Worm (Caenorhabditis elegans): ENCODE results near the gene gst-35.

The gst-35 gene

DNA sequence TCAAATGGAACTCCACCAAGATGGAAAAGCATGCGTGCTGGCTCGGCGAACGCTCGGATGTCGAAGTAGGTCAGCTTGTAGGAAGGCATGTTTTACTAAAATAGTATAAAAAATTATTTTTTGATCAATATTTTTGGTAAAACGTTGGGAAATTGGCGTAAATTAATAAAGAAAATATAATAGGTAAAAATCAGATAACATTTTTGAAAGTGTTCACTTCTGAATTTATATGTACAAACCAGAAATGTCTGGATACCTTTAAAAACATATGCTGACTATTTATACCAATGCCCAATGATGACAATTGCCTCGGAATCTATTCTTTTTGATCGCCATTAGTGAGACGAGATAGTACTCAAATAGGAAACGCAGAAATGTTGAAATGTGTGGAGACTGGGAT, at the start of gene gst-35:
Gene gst-35 (minus strand): TSS at position 101 of the 400 bp plus-strand sequence.
- TF ChIP-seq unc-62 (GFP tag; optimal IDR thresholded peaks at IDR 0.05) = no peak

DNA sequence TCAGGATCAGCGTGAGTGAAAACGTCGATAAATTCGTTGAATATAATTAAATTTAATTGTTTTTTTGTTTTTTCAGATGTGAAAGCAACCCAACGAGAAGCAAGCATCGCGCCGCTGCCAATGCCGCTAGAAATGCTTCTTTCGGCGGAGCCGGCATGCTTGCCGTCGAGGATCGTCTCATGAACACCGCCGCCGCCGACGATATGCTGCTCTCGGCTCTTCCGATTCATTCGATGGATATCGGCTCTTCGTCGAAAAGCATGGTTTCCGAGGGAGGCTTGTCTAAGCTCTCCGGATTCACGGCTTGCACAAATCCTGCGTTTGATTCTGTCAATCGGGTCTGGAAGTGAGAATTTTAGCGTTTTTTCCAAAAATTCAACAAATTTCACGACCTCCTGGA, 48.0 kb upstream of the gst-35 start:
- no peak for TF ChIP-seq unc-62 (GFP tag; optimal IDR thresholded peaks at IDR 0.05)

DNA sequence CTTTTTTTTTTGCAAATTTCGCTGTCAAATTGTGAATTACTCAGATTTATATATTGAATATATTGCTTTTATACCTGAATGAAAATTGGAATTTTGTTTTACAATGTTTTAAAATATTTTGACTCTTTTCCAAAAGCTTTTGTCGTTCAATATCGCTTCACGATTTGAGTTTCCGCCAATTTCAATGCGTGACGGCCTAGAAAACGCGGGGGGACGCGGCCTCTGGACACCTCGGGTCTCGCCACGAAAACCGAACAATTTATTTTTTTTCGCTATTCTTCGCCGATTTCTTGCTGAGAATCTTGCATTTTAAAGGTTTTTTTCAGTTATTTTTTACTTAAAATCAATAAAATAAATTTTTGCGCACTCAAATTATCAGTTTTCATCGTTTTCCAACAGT, 47.5 kb upstream of the gst-35 start, which contains the start of gene Y46E12BL.2:
Gene Y46E12BL.2 (plus strand): TSS at position 243 of the 400 bp plus-strand sequence.
- TF ChIP-seq unc-62 (GFP tag; optimal IDR thresholded peaks at IDR 0.05) = no peak

DNA sequence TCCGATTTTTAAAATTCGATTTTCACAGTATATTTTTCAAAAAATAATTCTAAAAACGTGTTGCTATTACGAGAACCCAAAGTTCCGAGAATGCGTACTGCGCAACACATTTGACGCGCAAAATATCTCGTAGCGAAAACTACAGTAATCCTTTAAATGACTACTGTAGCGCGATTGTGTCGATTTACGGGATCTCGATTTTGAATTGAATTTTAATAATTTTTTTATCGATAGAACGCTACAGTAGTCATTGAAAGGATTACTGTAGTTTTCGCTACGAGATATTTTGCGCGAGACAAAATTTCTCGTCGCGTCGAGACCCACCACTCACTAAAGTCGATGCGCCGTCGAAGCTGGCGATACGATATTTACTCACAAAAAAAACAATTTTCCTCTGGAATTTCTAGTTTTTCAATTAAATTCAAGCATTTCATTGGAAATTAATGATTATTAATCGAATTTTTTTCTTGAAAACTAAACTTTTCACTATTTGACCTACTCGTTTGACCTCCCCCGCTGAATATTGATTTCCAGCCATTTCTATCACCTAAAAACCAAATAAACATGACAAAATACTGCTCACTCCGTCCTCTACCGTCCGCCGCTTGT, 44.7 kb upstream of the gst-35 start, which contains the start of gene spsb-2:
Gene spsb-2 (plus strand): TSS at position 559 of the 609 bp plus-strand sequence.
- TF ChIP-seq unc-62 (GFP tag; optimal IDR thresholded peaks at IDR 0.05) = no peak

DNA sequence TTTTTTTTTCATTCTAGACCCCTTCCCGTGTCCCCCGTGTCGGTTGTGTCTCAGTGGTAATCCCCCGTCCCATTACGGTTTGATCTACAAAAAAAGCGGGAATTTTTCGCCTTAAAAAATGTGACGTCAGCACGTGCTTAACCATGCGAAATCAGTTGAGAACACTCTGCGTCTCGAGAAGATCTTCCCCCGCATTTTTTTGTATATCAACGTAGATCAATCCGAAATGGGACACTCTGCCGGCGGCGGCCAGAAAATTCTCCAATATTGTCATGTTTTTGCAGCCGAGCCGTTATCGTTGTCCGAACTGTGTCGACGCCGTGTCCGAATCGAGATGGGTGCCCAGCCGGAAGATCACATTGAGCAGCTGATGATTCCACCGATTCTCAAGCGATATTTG, 42.8 kb upstream of the gst-35 start:
- TF ChIP-seq unc-62 (GFP tag; optimal IDR thresholded peaks at IDR 0.05) = no peak

DNA sequence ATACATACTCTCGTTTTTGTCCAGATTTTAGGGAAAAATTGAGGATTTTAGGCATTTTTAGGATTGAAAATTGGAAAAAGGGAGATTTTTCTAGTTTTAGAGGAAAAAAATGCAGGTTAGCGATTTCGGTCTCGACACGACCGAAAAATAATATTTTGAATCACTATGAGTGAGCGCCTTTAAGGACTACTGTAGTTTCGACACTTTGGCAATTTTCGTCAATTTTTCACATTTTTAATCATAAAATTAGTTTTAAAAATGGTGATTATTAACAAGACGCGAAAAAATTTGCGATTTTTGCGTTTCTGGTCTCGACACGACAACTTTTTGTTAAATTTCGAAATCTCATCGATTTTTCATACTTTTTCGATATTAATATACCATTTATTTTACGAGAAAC, 41.6 kb upstream of the gst-35 start:
- TF ChIP-seq unc-62 (GFP tag; optimal IDR thresholded peaks at IDR 0.05) = no peak

DNA sequence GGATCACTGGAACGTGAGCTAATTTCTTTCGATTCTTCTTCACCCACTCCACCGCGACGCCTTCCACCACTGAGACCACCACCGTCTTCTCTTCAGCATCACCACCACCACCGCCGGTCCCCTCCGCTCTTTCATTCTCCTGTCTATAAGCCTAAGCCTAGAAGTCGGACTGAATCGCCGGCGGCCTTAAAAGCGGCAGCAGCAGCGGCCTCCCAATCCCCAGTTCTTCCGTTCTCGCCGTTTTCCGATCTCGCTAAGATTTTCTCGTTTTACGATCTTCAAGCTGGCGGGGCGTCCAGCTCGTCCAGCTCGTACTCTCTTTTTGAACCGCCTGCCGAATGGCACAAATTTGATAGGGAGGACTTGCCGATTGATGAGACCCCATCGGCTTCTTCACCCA, 41.0 kb upstream of the gst-35 start:
- no peak for TF ChIP-seq unc-62 (GFP tag; optimal IDR thresholded peaks at IDR 0.05)

DNA sequence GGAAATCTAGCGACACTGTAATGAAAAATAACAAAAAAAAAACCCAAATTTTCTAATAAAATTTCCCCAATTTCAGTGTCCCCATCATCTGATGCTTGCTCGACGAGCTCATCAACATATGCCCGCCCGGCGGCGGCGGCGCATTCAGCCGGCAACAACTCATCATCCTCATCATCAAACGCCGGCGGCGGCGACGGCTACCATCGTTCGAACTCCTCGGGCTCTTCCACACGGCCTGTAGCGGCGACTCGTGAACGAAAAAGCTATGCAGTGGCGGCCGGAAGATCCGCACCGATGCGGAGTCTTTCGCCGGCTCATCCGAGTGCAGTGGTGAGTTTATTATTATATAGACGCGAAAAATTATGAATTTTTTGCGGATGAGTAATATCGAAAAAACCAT, 34.9 kb upstream of the gst-35 start:
- no peak for TF ChIP-seq unc-62 (GFP tag; optimal IDR thresholded peaks at IDR 0.05)

DNA sequence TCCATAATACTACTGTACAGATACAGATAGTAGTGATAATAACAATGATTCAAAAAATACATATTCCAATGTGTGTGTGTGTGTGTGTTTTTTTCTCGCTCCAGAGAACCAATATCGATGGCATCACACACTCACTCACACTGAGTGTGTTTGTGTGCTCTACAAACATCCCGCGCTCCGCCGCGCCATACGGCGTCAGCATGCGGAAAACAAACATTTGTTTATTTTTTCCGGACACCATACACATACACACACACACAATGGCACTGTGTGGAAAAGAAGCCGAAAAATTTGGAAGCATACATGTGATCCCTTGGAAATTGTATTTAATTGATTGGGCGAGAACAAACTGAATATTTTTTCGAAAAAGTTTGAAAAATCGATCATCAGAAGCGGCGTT, 33.8 kb upstream of the gst-35 start:
- no peak for TF ChIP-seq unc-62 (GFP tag; optimal IDR thresholded peaks at IDR 0.05)

DNA sequence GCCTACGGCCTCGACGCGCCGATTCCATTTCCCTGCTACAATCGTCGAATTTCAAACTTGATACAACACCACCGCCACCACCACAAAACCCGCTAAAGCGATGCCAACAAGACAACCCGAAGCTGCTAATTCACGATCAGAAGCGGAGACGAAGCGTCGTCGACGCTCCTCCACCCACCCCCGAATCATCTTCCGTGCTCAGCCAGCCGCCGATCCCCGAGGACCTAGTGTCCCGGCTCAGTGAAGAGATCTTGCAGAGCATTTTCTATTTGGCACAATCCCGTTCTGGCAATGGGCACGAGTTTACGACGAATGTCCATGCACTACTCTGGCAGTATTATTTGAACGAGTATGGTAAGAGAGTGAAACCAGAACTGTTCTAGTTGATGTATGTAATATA, 33.4 kb upstream of the gst-35 start:
- no peak for TF ChIP-seq unc-62 (GFP tag; optimal IDR thresholded peaks at IDR 0.05)

DNA sequence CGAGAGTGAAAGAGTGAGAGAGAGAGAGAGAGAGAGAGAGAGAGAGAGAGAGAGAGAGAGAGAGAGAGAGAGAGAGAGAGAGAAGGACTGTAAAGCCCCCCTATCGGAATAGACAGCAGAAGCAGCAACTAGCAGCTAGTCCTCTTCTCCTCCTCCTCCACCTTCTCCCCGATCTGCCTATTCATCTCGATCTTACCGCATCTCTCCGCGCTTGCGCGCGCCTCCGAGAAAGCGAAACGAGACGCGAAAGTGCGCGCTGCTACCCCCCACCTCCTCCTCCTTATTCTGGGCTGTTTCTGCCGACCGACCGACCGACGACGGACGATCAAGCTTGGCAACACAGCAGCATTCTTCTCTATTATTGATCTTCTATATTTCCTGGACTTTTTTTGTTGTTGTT, 32.8 kb upstream of the gst-35 start:
- TF ChIP-seq unc-62 (GFP tag; optimal IDR thresholded peaks at IDR 0.05) = no peak

DNA sequence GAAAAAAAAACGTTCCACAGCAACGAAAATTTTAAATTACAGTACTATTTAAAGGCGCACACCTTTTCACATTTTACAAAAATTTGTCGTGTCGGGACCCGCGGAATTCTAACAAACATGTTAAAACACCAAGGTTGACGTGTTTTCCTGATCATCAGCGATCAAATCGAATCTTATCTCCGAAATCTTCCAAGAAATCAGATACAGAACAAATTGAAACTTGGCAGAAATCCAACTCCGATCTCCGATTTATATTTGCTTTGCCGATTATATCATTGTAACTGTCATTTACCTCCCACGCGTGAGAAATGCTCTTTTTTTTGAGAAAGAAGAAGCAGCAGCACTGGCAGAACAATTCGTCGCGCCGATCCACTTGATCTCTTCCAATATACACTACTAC, 28.5 kb upstream of the gst-35 start:
- TF ChIP-seq unc-62 (GFP tag; optimal IDR thresholded peaks at IDR 0.05) = no peak

DNA sequence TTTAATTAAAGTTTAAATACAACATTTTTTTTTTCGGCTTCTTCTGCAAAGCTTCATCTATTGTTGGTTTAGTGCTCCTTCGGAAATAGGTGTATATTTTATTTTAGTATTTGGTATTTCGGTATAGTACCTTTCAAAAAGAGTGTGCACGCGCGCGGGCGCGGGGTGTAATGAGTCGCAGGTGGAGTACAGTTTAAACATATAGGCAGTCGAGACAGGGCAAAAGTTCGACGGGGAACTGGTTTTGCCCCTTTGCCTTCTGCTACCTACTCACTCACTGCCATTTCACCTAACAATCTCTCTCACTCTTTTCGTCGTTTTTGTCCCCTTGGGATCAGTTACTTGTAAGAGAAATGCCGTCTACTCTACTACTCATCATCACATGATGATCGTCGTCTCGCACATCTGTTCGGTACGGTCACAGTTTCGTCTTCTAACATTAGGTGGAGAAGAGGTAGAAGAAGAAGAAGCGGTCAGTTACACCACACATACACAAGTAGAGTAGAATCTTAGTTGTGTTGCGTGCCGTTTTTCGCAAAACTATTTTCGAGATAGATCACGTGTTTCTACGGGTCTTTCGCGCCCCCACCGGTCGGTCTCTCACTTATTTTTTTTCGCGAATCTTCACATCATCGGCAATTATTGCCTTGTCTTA, 27.2 kb upstream of the gst-35 start:
- TF ChIP-seq unc-62 (GFP tag; optimal IDR thresholded peaks at IDR 0.05) = no peak

DNA sequence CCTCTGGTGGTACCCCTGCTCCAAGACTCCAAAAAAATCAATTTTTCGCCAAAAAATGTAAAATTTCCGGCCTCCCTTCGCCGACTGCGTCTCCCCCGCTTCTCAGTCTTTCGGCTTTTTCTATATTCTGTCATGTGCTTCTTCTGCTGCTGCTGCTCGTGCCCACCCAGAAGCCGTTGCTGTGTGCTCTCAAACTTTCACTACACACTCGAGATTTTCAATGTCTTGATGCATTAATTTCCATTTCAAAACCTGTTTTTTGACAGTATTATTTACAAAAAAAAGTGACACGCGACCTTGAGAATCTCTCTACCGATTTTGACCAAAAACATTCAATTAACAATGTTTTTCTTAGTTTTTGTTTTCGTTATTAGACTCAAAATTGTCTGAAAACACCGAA, 24.1 kb upstream of the gst-35 start:
- TF ChIP-seq unc-62 (GFP tag; optimal IDR thresholded peaks at IDR 0.05) = no peak

DNA sequence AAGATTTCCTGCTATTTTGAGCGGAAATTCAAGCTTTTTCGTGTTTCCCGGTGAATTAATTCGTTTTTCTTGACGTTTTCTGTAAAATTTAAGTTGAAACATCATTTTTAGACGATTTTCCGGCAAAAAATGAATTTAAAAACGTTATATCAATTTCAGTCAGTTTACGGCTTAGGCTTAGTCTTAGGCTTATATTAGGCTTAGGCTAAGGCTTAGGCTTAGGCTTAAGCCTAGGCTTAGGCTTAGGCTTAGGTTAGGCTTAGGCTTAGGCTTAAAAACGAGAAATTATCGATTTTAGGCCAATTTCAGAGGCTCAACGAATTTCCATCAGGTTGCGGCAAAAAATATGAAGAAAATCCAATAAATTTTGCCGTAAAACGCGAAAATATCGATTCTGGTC, 23.7 kb upstream of the gst-35 start:
- TF ChIP-seq unc-62 (GFP tag; optimal IDR thresholded peaks at IDR 0.05) = no peak

DNA sequence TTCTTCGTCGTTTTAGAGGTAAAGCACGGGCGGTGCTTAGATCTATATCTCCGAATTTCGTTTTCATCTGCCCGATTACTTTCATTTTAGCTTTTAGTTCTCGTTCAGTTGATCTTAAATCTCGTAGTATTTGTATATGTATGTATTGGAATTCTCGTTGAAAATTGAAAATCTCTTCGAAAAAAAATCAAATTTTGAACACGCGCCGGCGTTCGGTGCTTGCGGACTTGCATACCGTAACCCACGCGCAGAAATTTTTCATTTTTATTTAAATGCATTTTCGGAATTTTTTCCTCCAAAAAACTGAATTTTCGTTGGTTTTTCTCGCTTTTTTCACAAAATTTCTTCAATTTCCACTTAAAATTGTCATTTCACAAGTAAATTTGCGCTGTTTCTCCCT, 23.0 kb upstream of the gst-35 start:
- no peak for TF ChIP-seq unc-62 (GFP tag; optimal IDR thresholded peaks at IDR 0.05)

DNA sequence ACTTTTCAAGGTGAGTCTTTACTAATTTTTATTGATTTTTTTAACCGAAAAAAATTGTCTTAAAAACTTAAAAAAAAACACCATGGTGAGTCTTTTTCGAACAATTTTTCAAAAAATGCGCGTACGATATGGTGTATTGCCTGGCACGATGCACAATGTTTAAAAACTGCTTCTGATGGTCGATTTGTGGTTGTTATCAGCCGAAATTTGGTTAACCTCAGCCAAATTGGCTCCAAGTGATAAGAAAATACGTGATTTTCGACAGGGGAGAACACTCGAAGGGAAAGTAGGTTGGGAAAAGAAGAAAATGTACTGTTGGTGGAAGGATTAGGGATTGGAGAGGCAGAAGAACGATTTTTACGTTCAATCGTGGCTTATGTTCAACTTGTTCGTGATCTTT, 22.4 kb upstream of the gst-35 start:
- TF ChIP-seq unc-62 (GFP tag; optimal IDR thresholded peaks at IDR 0.05) = no peak

DNA sequence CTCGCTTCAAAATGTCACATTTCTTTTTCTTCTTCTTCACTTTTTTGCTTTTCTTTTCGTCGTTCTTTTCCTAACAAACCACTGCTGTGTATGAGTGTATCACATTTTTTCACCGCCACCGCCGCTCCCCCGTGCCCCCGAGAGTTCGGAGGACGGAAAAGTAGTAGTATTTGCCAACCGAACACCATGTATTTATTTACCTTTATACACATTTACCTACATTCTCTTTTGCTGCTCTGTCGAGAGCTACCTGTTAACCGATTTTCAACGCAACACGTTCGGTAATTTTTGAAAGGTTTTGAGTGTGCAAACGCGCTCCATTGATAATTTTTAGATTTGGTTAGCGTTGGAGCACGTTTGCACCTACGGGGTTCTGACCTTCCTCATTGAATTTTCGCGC, 21.0 kb upstream of the gst-35 start:
- no peak for TF ChIP-seq unc-62 (GFP tag; optimal IDR thresholded peaks at IDR 0.05)
